Fruit fly (Drosophila melanogaster) Kc167 (cell line): ENCODE measurements around the gene CG1136.

Experiments
- Sin3A ChIP-seq: fragments of >200 bp; optimal IDR thresholded peaks from 2 replicates; lab custom pipeline; 2018; ENCODE audit warnings: missing external identifiers
- h ChIP-seq: fragments of >200 bp; optimal IDR thresholded peaks from 3 replicates; lab custom pipeline; 2018; ENCODE audit warnings: missing external identifiers
- psq ChIP-seq: fragments of >200 bp; optimal IDR thresholded peaks from 2 replicates; lab custom pipeline; 2017; ENCODE audit warnings: missing external identifiers

dm6 chr3L:4025738-4026505, 20.5 kb upstream of the CG1136 start, which contains the start of gene CG11594:
- TF ChIP-seq psq (lab: Kevin White, UChicago): no peak
- no peak for TF ChIP-seq h (lab: Kevin White, UChicago)
- no peak for TF ChIP-seq Sin3A (lab: Kevin White, UChicago)
